Worm (Caenorhabditis elegans) whole organism, L1 larva: Measurements from ENCODE around the gene T04A8.8.
A peak's percentile ranks its signal among the peaks of the same experiment; 100 is the strongest.

Experiments
- C34B4.2 ChIP-seq: sonication (generic microtip); optimal IDR thresholded peaks from 2 replicates; lab custom pipeline; 2017; ENCODE audit warnings: mild to moderate bottlenecking, missing genetic modification characterization, missing compliant biosample characterization
- F16B12.6 ChIP-seq: fragments of 150-350 bp; optimal IDR thresholded peaks from 2 replicates; lab custom pipeline; 2014; ENCODE audit warnings: missing biosample characterization, missing genetic modification characterization
- Y116A8C.19 ChIP-seq: sonication (generic microtip); optimal IDR thresholded peaks from 2 replicates; lab custom pipeline; 2016; ENCODE audit warnings: missing compliant biosample characterization, missing genetic modification characterization, borderline replicate concordance
- blmp-1 ChIP-seq: fragments of 150-350 bp; optimal IDR thresholded peaks from 2 replicates; lab custom pipeline; 2014; ENCODE audit warnings: missing biosample characterization, missing genetic modification characterization
- ceh-63 ChIP-seq: fragments of 200-800 bp; sonication (Bioruptor generic); optimal IDR thresholded peaks from 2 replicates; lab custom pipeline; 2018; ENCODE audit warnings: mild to moderate bottlenecking, missing genetic modification characterization, missing compliant biosample characterization
- ceh-8 ChIP-seq: fragments of 200-800 bp; sonication (Bioruptor generic); optimal IDR thresholded peaks from 2 replicates; lab custom pipeline; 2018; ENCODE audit warnings: mild to moderate bottlenecking, missing genetic modification characterization, moderate library complexity, missing compliant biosample characterization
- ceh-88 ChIP-seq: fragments of 200-800 bp; sonication (Bioruptor generic); IDR thresholded peaks from 2 replicates; pipeline ENCODE4 v1.3.6; 2022; ENCODE audit warnings: missing genetic modification characterization, missing compliant biosample characterization
- ceh-90 ChIP-seq: sonication (generic microtip); optimal IDR thresholded peaks from 2 replicates; lab custom pipeline; 2016; ENCODE audit warnings: missing genetic modification characterization, missing compliant biosample characterization
- efl-1 ChIP-seq, 4 experiments: fragments of 150-350 bp; optimal IDR thresholded peaks in 3 of 4; peaks in 1 of 4; 1 replicate in 1 of 4; 2 replicates in 3 of 4; lab custom pipeline; 2014; ENCODE audit warnings: missing biosample characterization in 2 of 4, missing genetic modification characterization in 2 of 4, missing genetic modification reagents in 2 of 4
- elt-2 ChIP-seq: sonication (generic microtip); optimal IDR thresholded peaks from 2 replicates; lab custom pipeline; 2016; ENCODE audit warnings: missing genetic modification characterization, mild to moderate bottlenecking, inconsistent platforms, missing compliant biosample characterization, missing genetic modification reagents
- elt-3 ChIP-seq, 6 experiments: fragments of 150-350 bp in 1 of 6; sonication (generic microtip); optimal IDR thresholded peaks; 2 replicates each; lab custom pipeline; 2017 to 2018; ENCODE audit warnings: missing biosample characterization in 6 of 6, missing genetic modification characterization in 6 of 6, inconsistent platforms in 1 of 6
- fkh-10 ChIP-seq: sonication (generic microtip); optimal IDR thresholded peaks from 2 replicates; lab custom pipeline; 2017; ENCODE audit warnings: missing biosample characterization, missing genetic modification reagents, missing genetic modification characterization
- hlh-17 ChIP-seq: fragments of 200-800 bp; sonication (Bioruptor generic); optimal IDR thresholded peaks from 2 replicates; lab custom pipeline; 2018; ENCODE audit warnings: missing genetic modification characterization, mild to moderate bottlenecking, missing compliant biosample characterization, moderate library complexity, borderline replicate concordance
- isw-1 ChIP-seq: fragments of 200-800 bp; sonication (Bioruptor generic); IDR thresholded peaks from 2 replicates; pipeline ENCODE4 v1.3.6; 2022; ENCODE audit warnings: missing genetic modification characterization, missing compliant biosample characterization
- jun-1 ChIP-seq: fragments of 150-350 bp; optimal IDR thresholded peaks from 2 replicates; lab custom pipeline; 2014; ENCODE audit warnings: missing biosample characterization, missing genetic modification reagents, missing genetic modification characterization
- lin-14 ChIP-seq: fragments of 200-800 bp; sonication (Bioruptor generic); optimal IDR thresholded peaks from 2 replicates; lab custom pipeline; 2018; ENCODE audit warnings: mild to moderate bottlenecking, missing genetic modification characterization, moderate library complexity, missing compliant biosample characterization
- lin-15B ChIP-seq: fragments of 150-350 bp; sonication (generic microtip); optimal IDR thresholded peaks from 3 replicates; lab custom pipeline; 2014; ENCODE audit warnings: missing biosample characterization, missing genetic modification characterization
- lin-35 ChIP-seq, 2 experiments: fragments of 150-350 bp; optimal IDR thresholded peaks; 2 replicates each; lab custom pipeline; 2014; ENCODE audit warnings: missing biosample characterization in 2 of 2, missing genetic modification characterization in 2 of 2, missing genetic modification reagents in 2 of 2
- lir-3 ChIP-seq: sonication (generic microtip); optimal IDR thresholded peaks from 2 replicates; lab custom pipeline; 2016; ENCODE audit warnings: mild to moderate bottlenecking, missing genetic modification characterization, moderate library complexity, missing compliant biosample characterization; ENCODE audit not compliant: poor library complexity
- mab-9 ChIP-seq: fragments of 200-800 bp; sonication (Bioruptor generic); IDR thresholded peaks from 2 replicates; pipeline ENCODE4 v1.3.6; 2022; ENCODE audit warnings: missing genetic modification reagents, missing genetic modification characterization, missing compliant biosample characterization
- nhr-20 ChIP-seq: sonication (generic microtip); optimal IDR thresholded peaks from 2 replicates; lab custom pipeline; 2016; ENCODE audit warnings: mild to moderate bottlenecking, missing genetic modification characterization, missing compliant biosample characterization
- pag-3 ChIP-seq: sonication (generic microtip); optimal IDR thresholded peaks from 2 replicates; lab custom pipeline; 2017; ENCODE audit warnings: missing genetic modification characterization, mild to moderate bottlenecking, missing compliant biosample characterization, antibody characterized with exemption, borderline replicate concordance; ENCODE audit not compliant: insufficient read depth
- pqm-1 ChIP-seq: sonication (generic microtip); optimal IDR thresholded peaks from 3 replicates; lab custom pipeline; 2017; ENCODE audit warnings: missing biosample characterization, missing genetic modification characterization
- rnt-1 ChIP-seq: sonication (generic microtip); optimal IDR thresholded peaks from 2 replicates; lab custom pipeline; 2016; ENCODE audit warnings: mild to moderate bottlenecking, missing genetic modification characterization, moderate library complexity, missing compliant biosample characterization
- sox-4 ChIP-seq: sonication (generic microtip); optimal IDR thresholded peaks from 2 replicates; lab custom pipeline; 2016; ENCODE audit warnings: missing genetic modification characterization, missing compliant biosample characterization
- sup-37 ChIP-seq: fragments of 200-800 bp; sonication (Bioruptor generic); optimal IDR thresholded peaks from 2 replicates; lab custom pipeline; 2018; ENCODE audit warnings: mild to moderate bottlenecking, missing genetic modification characterization, missing compliant biosample characterization
- swsn-7 ChIP-seq: sonication (generic microtip); optimal IDR thresholded peaks from 2 replicates; lab custom pipeline; 2016; ENCODE audit warnings: missing genetic modification characterization, missing compliant biosample characterization
- tbx-2 ChIP-seq: sonication (generic microtip); optimal IDR thresholded peaks from 2 replicates; lab custom pipeline; 2016; ENCODE audit warnings: missing genetic modification characterization, missing compliant biosample characterization
- unc-62 ChIP-seq: fragments of 150-350 bp; optimal IDR thresholded peaks from 2 replicates; lab custom pipeline; 2014; ENCODE audit warnings: missing biosample characterization, missing genetic modification reagents, missing genetic modification characterization
- unc-98 ChIP-seq: fragments of 200-800 bp; sonication (Bioruptor generic); IDR thresholded peaks from 2 replicates; pipeline ENCODE4 v1.3.6; 2022; ENCODE audit warnings: missing genetic modification characterization, missing compliant biosample characterization
- vab-15 ChIP-seq: sonication (generic microtip); optimal IDR thresholded peaks from 2 replicates; lab custom pipeline; 2017; ENCODE audit warnings: missing genotype, mild to moderate bottlenecking, missing genetic modification characterization, missing compliant biosample characterization
- zag-1 ChIP-seq: fragments of 150-350 bp; optimal IDR thresholded peaks from 2 replicates; lab custom pipeline; 2014; ENCODE audit warnings: missing biosample characterization, missing genetic modification characterization
- ztf-4 ChIP-seq: fragments of 150-350 bp; optimal IDR thresholded peaks from 2 replicates; lab custom pipeline; 2014; ENCODE audit warnings: missing biosample characterization, missing genetic modification characterization

The T04A8.8 gene

ce11 chrIII:4666753-4667400, 26.9 kb upstream of the T04A8.8 start (continued):
- TF ChIP-seq pqm-1 (tag; lab: Kevin White, UChicago) = no peak
- TF ChIP-seq jun-1 = no peak
- no peak for TF ChIP-seq zag-1 (tag; lab: Kevin White, UChicago)
- TF ChIP-seq unc-62 (GFP tag; lab: Kevin White, UChicago) = no peak
- no peak for TF ChIP-seq mab-9 (GFP tag; lab: Robert Waterston, UW)
- TF ChIP-seq fkh-10 = no peak
- TF ChIP-seq pag-3 (tag; lab: Kevin White, UChicago) = no peak
- no peak for TF ChIP-seq lir-3 (tag; lab: Kevin White, UChicago)
- TF ChIP-seq ceh-90 (tag; lab: Kevin White, UChicago) = no peak
- no peak for TF ChIP-seq Y116A8C.19 (tag; lab: Kevin White, UChicago)
- no peak for TF ChIP-seq C34B4.2 (tag; lab: Kevin White, UChicago)
- TF ChIP-seq hlh-17 (GFP tag; lab: Kevin White, UChicago) = no peak
- no peak for TF ChIP-seq ceh-8

ce11 chrIII:4668073-4668472, 25.7 kb upstream of the T04A8.8 start:
- TF ChIP-seq efl-1 (optimal IDR thresholded peaks at IDR 0.05; lab: Kevin White, UChicago) (no peak), efl-1 (GFP tag; optimal IDR thresholded peaks at IDR 0.05 in 1 of 2; lab: Kevin White, UChicago) (peak in 1 of 2 experiments; percentile 59), lin-14 (peak; percentile 3), pqm-1 (tag; lab: Kevin White, UChicago) (peak; percentile 25), lin-35 (GFP tag; optimal IDR thresholded peaks at IDR 0.05; lab: Kevin White, UChicago) (peak in 1 of 2 experiments; percentile 20), elt-2 (tag; lab: Kevin White, UChicago) (peak; percentile 46), ceh-90 (tag; lab: Kevin White, UChicago) (no peak), nhr-20 (no peak)
- TF ChIP-seq, all 84 proteins: peak for 5

DNA sequence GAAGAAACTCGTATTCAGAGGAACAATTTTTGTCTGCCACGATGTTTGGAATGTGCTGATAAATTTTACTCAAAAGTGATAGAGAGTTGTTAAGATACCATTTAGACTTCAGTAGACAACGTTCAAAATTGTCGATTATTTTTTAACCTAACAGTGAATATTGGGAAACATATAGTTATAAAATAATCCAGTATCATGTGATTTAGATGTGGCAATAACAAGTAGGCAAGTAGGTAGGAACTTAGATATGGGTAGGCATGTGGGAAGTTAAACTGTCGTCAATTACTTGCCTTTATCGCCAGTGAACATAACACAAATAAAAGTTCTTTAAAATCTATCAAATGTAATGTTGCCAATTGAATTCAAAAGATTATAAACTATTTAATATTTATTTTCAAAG, 22.3 kb upstream of the T04A8.8 start, which contains the start of gene T23F11.11:
TSS of gene T23F11.11 (minus strand) at position 101 of the 400 bp plus-strand sequence.
- no peak for TF ChIP-seq tbx-2 (tag; lab: Kevin White, UChicago)
- no peak for TF ChIP-seq ceh-88 (GFP tag; lab: Robert Waterston, UW)
- TF ChIP-seq Y116A8C.19 (tag; lab: Kevin White, UChicago) = no peak
- TF ChIP-seq vab-15 (tag; lab: Kevin White, UChicago) = no peak
- no peak for TF ChIP-seq ztf-4 (tag; lab: Kevin White, UChicago)
- no peak for TF ChIP-seq sox-4
- no peak for TF ChIP-seq swsn-7 (tag; lab: Kevin White, UChicago)
- TF ChIP-seq isw-1 = no peak
- no peak for TF ChIP-seq unc-98
- TF ChIP-seq nhr-20 = no peak
- no peak for TF ChIP-seq ceh-63
- no peak for TF ChIP-seq F16B12.6 (tag; lab: Kevin White, UChicago)
- TF ChIP-seq, all 84 proteins: peak for 0

- no peak for TF ChIP-seq lin-15B (tag; lab: Kevin White, UChicago)
- no peak for TF ChIP-seq blmp-1 (tag; lab: Kevin White, UChicago)
- TF ChIP-seq mab-9 (GFP tag; lab: Robert Waterston, UW) = no peak
- no peak for TF ChIP-seq sup-37
- TF ChIP-seq vab-15 (tag; lab: Kevin White, UChicago) = no peak
- no peak for TF ChIP-seq rnt-1 (tag; lab: Kevin White, UChicago)
- no peak for TF ChIP-seq elt-3 (tag; optimal IDR thresholded peaks at IDR 0.05; lab: Kevin White, UChicago)
These were observed 21.8 kb upstream of the T04A8.8 start, which contains the start of gene srg-13 for ce11 chrIII:4671949-4672348. Gene srg-13, plus strand, starts transcription at chrIII:4672249.
